Worm (Caenorhabditis elegans): ENCODE results near the gene C50B6.7.

ce11 chrV:13299398-13299797, 25.4 kb downstream of the C50B6.7 start:
- TF ChIP-seq lin-54 (GFP tag; optimal IDR thresholded peaks at IDR 0.05) (no peak), nhr-179 (tag; optimal IDR thresholded peaks at IDR 0.05) (no peak), ama-1 (optimal IDR thresholded peaks at IDR 0.05) (no peak), ama-1 (GFP tag; optimal IDR thresholded peaks at IDR 0.05) (no peak)

Data from whole organism, young adult.